Worm (Caenorhabditis elegans) whole organism, late embryonic: ENCODE data around the gene unc-98.

Source experiments
- Y22D7AL.16 ChIP-seq: sonication (generic microtip); optimal IDR thresholded peaks from 2 replicates; lab custom pipeline; 2016; ENCODE audit warnings: missing genetic modification characterization, missing compliant biosample characterization
- ama-1 ChIP-seq: fragments of 150-350 bp; optimal IDR thresholded peaks from 2 replicates; lab custom pipeline; 2014
- ets-4 ChIP-seq: sonication (generic microtip); optimal IDR thresholded peaks from 2 replicates; lab custom pipeline; 2016; ENCODE audit warnings: missing genetic modification characterization, missing compliant biosample characterization
- fkh-10 ChIP-seq: fragments of 150-350 bp; optimal IDR thresholded peaks from 2 replicates; lab custom pipeline; 2014; ENCODE audit warnings: missing biosample characterization, missing genetic modification reagents, missing genetic modification characterization
- gmeb-2 ChIP-seq: sonication (generic microtip); optimal IDR thresholded peaks from 2 replicates; lab custom pipeline; 2016; ENCODE audit warnings: missing genetic modification characterization, inconsistent platforms, missing compliant biosample characterization
- npax-4 ChIP-seq: sonication (generic microtip); optimal IDR thresholded peaks from 2 replicates; lab custom pipeline; 2016; ENCODE audit warnings: missing genetic modification characterization, missing compliant biosample characterization
- pag-3 ChIP-seq: sonication (generic microtip); optimal IDR thresholded peaks from 2 replicates; lab custom pipeline; 2016; ENCODE audit warnings: missing compliant biosample characterization, missing genetic modification characterization, borderline replicate concordance
- sox-2 ChIP-seq: fragments of 200-800 bp; sonication (Bioruptor generic); IDR thresholded peaks from 2 replicates; pipeline ENCODE4 v1.3.6; 2022; ENCODE audit warnings: missing genetic modification reagents, missing genetic modification characterization, missing compliant biosample characterization
- syd-9 ChIP-seq: sonication (generic microtip); optimal IDR thresholded peaks from 2 replicates; lab custom pipeline; 2016; ENCODE audit warnings: mild to moderate bottlenecking, missing genetic modification characterization, moderate library complexity, missing compliant biosample characterization
- tbx-7 ChIP-seq: sonication (generic microtip); optimal IDR thresholded peaks from 2 replicates; lab custom pipeline; 2016; ENCODE audit warnings: missing genotype, missing genetic modification characterization, missing compliant biosample characterization
- unc-55 ChIP-seq: sonication (generic microtip); optimal IDR thresholded peaks from 2 replicates; lab custom pipeline; 2017; ENCODE audit warnings: missing biosample characterization, missing genetic modification reagents, missing genetic modification characterization

DNA sequence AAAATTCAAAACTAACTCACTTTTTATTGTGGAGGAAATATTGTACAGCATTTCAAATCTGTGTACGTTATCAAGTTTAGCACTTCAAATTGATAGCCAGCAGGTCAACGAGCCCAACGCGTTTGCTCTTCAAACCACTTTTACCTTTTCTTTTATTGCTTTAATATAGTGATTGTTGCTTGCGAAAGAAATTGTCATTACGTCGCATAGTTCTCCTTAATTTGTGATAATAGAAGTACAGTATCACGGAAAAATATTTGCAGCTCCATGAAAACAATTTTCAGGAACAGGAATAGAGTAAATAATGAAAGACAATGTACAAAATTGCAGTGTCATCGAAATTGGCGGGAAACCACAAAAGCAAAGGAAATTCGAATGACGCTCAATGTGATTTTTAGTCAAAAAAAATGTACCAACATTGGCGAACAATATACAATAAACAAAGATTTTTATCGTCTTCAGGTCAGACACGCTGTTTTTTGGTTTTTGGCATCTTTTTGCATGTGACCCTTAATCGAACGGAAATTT, 14.4 kb downstream of the unc-98 start, which contains the start of the genes PDB1.1 and F08C6.5:
- no peak for TF ChIP-seq pag-3
- no peak for TF ChIP-seq npax-4 (tag; lab: Kevin White, UChicago)
- TF ChIP-seq fkh-10 = no peak
- TF ChIP-seq Y22D7AL.16 (tag; lab: Kevin White, UChicago) = no peak
- TF ChIP-seq sox-2 (GFP tag; lab: Robert Waterston, UW) = no peak
- TF ChIP-seq tbx-7 (tag; lab: Kevin White, UChicago) = no peak
- no peak for TF ChIP-seq unc-55 (GFP tag; lab: Kevin White, UChicago)
- TF ChIP-seq gmeb-2 = no peak
- no peak for TF ChIP-seq ama-1 (lab: Kevin White, UChicago)
- no peak for TF ChIP-seq ets-4 (tag; lab: Kevin White, UChicago)
- TF ChIP-seq syd-9 (tag; lab: Kevin White, UChicago) = no peak
